Fruit fly (Drosophila melanogaster): ENCODE results near the gene CG2187.

dm6 chr3R:31725486-31726227, 32.8 kb downstream of the CG2187 start:
- TF ChIP-seq usp (GFP tag; optimal IDR thresholded peaks at IDR 0.05) = no peak
- TF ChIP-seq pan (optimal IDR thresholded peaks at IDR 0.05) = no peak
- no peak for TF ChIP-seq sage (GFP tag; optimal IDR thresholded peaks at IDR 0.05)
- no peak for TF ChIP-seq jim (GFP tag; optimal IDR thresholded peaks at IDR 0.05)
- TF ChIP-seq Vsx2 (GFP tag; optimal IDR thresholded peaks at IDR 0.05; ENCODE audit: partially characterized antibody) = no peak
- TF ChIP-seq psq (GFP tag; optimal IDR thresholded peaks at IDR 0.05) = no peak
- no peak for TF ChIP-seq CG9705 (GFP tag; optimal IDR thresholded peaks at IDR 0.05)
- TF ChIP-seq N (GFP tag; optimal IDR thresholded peaks at IDR 0.05) = no peak
- TF ChIP-seq lola (GFP tag; optimal IDR thresholded peaks at IDR 0.05) = no peak
- TF ChIP-seq OdsH (GFP tag; optimal IDR thresholded peaks at IDR 0.05) = no peak
- no peak for TF ChIP-seq Abd-B (GFP tag; optimal IDR thresholded peaks at IDR 0.05)
- no peak for TF ChIP-seq Dfd (GFP tag; optimal IDR thresholded peaks at IDR 0.05)
